Fruit fly (Drosophila melanogaster): ENCODE data around the gene CG1116.

Gene CG1116

DNA sequence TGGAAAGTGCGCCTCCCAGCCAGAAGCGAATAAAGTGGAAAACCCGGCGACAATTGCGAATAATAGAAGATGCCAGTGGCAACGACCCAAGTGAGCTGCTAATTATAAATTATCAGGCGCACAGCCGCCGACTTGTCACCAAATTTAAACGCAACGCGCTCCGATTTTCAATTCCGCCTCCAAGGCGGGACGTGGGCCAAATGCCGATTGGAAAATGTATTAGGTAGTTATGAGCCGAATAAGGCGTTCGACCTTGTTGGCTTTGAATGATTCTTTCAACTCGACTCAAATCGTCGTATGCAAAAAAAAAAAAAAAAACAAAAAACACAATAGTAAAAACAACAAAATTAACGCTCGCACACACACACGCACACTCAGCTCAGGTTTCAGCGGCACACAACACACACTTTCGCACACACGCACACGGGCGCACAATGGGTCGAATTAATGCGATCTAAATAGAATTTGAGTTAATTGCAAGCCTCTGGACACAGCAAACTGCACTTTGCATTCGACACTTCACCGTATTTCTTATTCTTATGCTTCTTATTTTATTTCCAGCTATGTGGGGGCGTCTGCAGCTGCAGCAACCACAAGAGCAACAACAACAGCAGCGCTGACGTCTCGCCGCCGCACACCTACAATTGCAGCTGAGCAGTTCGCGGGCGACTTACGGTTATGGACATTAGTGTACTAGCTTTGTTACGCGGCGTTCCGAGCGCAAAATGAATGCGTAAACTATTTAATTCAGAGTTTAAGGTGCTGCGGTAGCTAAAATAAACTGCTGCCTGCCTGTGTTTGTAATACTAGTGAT is 12.1 kb downstream of the CG1116 start (continued):
- TF ChIP-seq Neu2 (GFP tag; optimal IDR thresholded peaks at IDR 0.05; ENCODE audit: borderline replicate concordance) (no peak), jing (GFP tag; optimal IDR thresholded peaks at IDR 0.05) (no peak), toy (GFP tag; IDR thresholded peaks at IDR 0.05) (no peak), CG7928 (GFP tag; optimal IDR thresholded peaks at IDR 0.05) (no peak), Sox102F (GFP tag; optimal IDR thresholded peaks at IDR 0.05) (no peak), bcd (GFP tag; optimal IDR thresholded peaks at IDR 0.05) (no peak), CG13424 (tag; optimal IDR thresholded peaks at IDR 0.05) (no peak), CG4730 (GFP tag; IDR thresholded peaks at IDR 0.05) (no peak), CG6683 (GFP tag; optimal IDR thresholded peaks at IDR 0.05) (no peak), chinmo (GFP tag; IDR thresholded peaks at IDR 0.05; ENCODE audit: partially characterized antibody) (0 out of 4 replicates have a peak, but pooled peaks have one; percentile 8), D19B (GFP tag; optimal IDR thresholded peaks at IDR 0.05) (no peak), ems (GFP tag; optimal IDR thresholded peaks at IDR 0.05) (no peak), CG1832 (GFP tag; optimal IDR thresholded peaks at IDR 0.05) (no peak), CG1529 (GFP tag; optimal IDR thresholded peaks at IDR 0.05) (peak; percentile 7), CG4282 (GFP tag; optimal IDR thresholded peaks at IDR 0.05) (no peak), MESR4 (GFP tag; optimal IDR thresholded peaks at IDR 0.05) (peak; percentile 84), nom (GFP tag; optimal IDR thresholded peaks at IDR 0.05) (no peak), CG2712 (tag; optimal IDR thresholded peaks at IDR 0.05) (no peak), CG12744 (GFP tag; optimal IDR thresholded peaks at IDR 0.05) (no peak), CG11398 (GFP tag; optimal IDR thresholded peaks at IDR 0.05) (no peak), Ets97D (GFP tag; optimal IDR thresholded peaks at IDR 0.05) (no peak), Hr3 (GFP tag; optimal IDR thresholded peaks at IDR 0.05) (no peak), tna (GFP tag; IDR thresholded peaks at IDR 0.05; ENCODE audit: partially characterized antibody) (0 out of 2 replicates have a peak, but pooled peaks have one; percentile 10), Adf1 (GFP tag; IDR thresholded peaks at IDR 0.05) (no peak), Xbp1 (GFP tag; optimal IDR thresholded peaks at IDR 0.05) (no peak), CG2199 (GFP tag; IDR thresholded peaks at IDR 0.05) (no peak), nerfin-1 (tag; optimal IDR thresholded peaks at IDR 0.05) (no peak), CG31224 (GFP tag; IDR thresholded peaks at IDR 0.05) (peak; percentile 71), oc (tag; optimal IDR thresholded peaks at IDR 0.05) (no peak), HHEX (GFP tag; optimal IDR thresholded peaks at IDR 0.05) (no peak), Dref (GFP tag; IDR thresholded peaks at IDR 0.05) (no peak), lov (optimal IDR thresholded peaks at IDR 0.05) (no peak), lov (GFP tag; IDR thresholded peaks at IDR 0.05) (no peak), Optix (GFP tag; IDR thresholded peaks at IDR 0.05) (no peak), repo (GFP tag; optimal IDR thresholded peaks at IDR 0.05) (no peak), CG9932 (GFP tag; IDR thresholded peaks at IDR 0.05) (no peak), CG4617 (GFP tag; optimal IDR thresholded peaks at IDR 0.05; ENCODE audit: borderline replicate concordance) (peak; percentile 49), HLH54F (GFP tag; optimal IDR thresholded peaks at IDR 0.05) (no peak), CG17568 (GFP tag; optimal IDR thresholded peaks at IDR 0.05) (no peak), Eip74EF (GFP tag; optimal IDR thresholded peaks at IDR 0.05) (no peak), CG6175 (GFP tag; IDR thresholded peaks at IDR 0.05) (no peak), seq (GFP tag; IDR thresholded peaks at IDR 0.05) (no peak), kay (GFP tag; optimal IDR thresholded peaks at IDR 0.05) (no peak), cg (GFP tag; optimal IDR thresholded peaks at IDR 0.05) (peak; percentile 78), Dll (GFP tag; IDR thresholded peaks at IDR 0.05; ENCODE audit: partially characterized antibody) (no peak), zfh1 (GFP tag; IDR thresholded peaks at IDR 0.05) (no peak), Gsc (GFP tag; IDR thresholded peaks at IDR 0.05) (no peak), cwo (GFP tag; optimal IDR thresholded peaks at IDR 0.05) (no peak), ab (GFP tag; optimal IDR thresholded peaks at IDR 0.05) (no peak)
